Worm (Caenorhabditis elegans): ENCODE data around the gene sre-33.

ce11 chrII:12488810-12489209 is 35.7 kb downstream of the sre-33 start:
- no peak for TF ChIP-seq mdl-1 (tag; optimal IDR thresholded peaks at IDR 0.05)
- TF ChIP-seq alr-1 (tag; optimal IDR thresholded peaks at IDR 0.05) = no peak
- no peak for TF ChIP-seq unc-62 (GFP tag; optimal IDR thresholded peaks at IDR 0.05)
- TF ChIP-seq sma-3 (GFP tag; optimal IDR thresholded peaks at IDR 0.05) = no peak
- no peak for TF ChIP-seq ceh-82 (tag; optimal IDR thresholded peaks at IDR 0.05)

Measured in whole organism, L2 larva.